Fruit fly (Drosophila melanogaster): ENCODE results near the gene Shal.

The Shal gene

DNA sequence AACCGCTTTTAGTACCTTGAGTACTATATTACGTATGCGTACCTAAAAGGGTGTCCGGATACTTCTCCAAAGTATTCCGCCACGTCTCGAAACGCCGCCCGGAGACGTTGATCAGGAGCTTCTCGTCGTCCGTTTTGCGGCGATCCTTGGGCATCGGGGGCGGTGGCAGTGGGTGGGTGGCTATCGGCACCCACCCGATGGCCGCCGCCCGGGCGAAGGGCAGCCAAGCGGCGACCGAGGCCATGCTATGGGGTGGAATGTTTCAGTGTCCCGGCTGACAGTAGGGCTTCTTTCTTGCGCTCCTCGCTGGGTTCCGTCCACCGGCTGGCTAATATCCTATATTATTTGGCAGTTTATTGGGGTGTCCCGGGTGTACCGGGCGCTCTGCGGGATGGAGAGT, 9.9 kb downstream of the Shal start:
- no peak for TF ChIP-seq noc (tag; optimal IDR thresholded peaks at IDR 0.05)

DNA sequence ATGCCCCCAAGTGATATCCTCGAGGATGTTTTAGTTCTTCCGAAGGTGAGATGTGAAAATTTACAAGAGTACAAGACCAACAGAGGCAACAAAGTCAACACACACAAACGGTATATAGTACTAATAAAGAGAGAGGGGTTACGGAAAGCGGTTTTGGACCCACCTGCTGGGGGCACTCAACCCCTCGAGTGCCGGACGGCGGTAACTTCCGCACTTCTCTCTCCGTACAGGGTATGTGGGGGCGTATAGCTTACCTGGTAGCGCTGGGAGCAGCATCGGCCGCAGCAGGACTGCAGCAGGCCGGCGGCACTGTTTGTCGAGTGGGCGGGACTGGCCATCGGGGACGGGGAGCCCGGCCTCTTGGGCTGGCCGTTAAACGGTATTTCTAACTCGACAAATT, 15.0 kb downstream of the Shal start:
- TF ChIP-seq noc (tag; optimal IDR thresholded peaks at IDR 0.05): no peak

DNA sequence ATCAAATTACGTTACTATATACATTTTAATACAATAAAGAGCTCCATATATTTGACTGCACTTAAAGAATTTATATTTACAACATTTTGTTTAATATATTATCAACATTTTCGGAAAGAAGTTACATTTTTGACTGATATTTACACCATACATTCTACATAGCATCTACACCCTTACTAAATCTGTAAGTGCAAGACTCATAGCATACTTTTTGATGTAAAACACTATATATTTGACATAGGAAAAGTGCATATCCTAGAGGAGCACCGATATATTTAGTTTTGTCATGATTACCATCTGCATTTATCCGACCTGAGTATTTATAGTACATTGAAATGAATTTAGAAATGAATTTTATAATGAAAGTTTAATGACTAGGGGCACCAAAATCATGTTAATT, 15.4 kb downstream of the Shal start:
- TF ChIP-seq noc (tag; optimal IDR thresholded peaks at IDR 0.05): no peak

DNA sequence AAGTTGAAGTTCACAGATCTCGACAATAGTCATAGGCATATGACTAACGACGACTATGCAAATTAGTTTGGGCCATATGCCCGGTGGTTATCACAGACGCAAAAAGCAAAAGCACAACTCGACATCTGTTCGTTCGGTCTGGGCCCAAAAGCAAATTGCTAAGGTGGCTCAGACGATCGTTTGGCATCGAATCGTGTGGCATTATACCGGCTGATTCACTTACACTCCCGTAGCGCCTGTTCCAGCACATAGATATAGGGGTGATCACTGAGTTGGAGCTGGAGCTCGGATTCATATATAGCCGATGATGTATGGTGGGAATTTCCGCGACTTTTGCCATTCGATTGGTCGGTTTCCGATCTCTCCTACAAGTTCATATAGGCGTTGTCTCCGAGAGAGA, 18.2 kb downstream of the Shal start:
- no peak for TF ChIP-seq noc (tag; optimal IDR thresholded peaks at IDR 0.05)

DNA sequence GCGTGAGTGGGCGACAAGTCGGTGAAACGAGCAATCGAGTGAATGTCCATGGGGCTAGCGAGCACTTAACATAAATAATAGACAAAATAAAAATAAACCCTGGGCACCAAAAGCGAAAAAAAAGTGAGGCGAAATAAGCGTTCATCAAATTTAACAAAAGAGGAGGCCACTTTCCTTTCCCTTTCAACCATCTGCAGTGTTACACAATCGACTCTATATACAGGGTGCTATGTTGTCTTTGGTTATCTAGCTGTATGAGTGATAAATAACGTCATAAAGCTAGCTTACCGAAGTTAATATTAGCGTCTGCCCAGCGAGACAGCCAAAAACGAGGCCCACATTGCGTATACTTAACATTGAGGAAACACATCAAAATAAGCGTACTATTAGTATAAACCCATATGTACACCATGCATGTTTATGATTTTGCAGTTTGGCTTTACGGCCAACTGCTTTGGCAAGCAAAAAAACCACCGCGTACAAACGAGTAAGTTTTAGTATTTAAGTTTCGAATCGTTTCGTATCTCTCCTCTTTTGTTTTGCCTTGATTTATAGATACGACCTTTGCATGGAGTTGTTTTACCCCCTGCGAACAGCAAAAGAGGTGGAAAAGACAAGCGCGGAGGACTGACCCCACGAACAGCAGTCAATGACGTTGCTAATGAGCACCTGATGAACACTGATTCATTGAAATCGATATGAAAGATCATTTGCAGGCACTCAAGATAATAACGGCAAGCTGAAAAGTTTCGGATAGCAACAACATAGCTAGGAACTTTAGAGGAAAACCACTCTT, 19.3 kb downstream of the Shal start:
- no peak for TF ChIP-seq noc (tag; optimal IDR thresholded peaks at IDR 0.05)

DNA sequence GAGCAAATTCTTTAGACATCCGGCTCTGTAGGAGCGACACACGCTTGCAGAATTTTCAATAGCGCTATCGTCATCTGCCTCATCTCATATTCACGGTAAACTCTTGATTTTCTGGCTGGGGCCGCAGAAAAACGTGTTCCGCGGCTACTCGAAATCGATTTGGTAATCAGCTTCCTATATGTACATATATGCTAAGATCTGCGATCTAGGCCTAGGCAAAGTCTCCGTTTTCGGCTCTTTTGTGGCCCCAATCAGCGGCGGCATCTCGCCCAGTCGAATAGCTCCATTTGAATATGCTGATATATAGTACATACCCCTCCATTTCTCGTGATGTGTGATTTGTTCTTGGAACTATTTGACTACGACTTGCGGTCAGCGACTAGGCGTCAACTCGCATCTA, 21.4 kb downstream of the Shal start:
- no peak for TF ChIP-seq noc (tag; optimal IDR thresholded peaks at IDR 0.05)

DNA sequence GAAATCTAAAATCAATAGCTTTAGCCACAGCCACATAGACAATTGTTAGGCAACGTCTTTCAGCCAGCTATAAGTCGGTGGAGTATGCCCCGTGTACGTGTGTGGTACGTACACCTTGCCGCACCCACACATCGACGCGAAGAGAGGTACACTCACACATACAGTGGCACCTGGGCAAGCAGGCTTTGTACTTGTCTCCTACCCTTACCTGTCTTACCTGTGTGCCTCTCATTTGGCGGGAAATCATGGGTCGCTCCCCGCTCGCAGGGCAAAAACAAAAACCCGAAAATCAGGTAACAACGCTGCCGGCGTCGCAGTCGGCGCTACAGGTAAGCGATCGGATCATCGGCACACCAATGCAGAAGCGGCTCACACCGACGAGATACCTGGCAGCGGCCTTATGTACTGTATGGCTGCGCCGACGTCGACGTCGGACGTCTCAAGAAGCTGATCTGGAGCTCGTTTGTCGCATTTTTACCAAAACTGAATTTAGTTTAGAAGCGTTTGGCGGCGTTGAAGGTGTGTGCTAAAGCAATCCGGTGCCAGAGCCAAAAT, 22.1 kb downstream of the Shal start:
- TF ChIP-seq noc (tag; optimal IDR thresholded peaks at IDR 0.05): no peak

DNA sequence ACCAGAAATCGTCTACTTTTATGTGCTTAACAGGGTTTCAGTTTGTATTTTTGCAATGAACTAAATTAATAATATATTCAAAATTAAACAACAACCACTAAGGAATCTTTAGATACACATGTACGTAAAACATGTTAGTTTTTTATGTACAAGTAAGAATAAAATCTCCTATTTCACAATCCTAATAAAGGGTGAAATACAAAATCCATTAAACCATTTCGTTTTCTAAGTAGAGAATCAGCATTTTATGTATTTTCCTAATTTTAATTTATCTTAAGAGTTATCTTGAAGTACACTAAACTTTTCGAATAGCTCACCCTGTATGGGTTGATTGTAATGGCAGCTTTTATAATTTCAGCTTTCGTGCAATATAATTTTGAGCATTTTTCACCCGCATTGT, 22.6 kb downstream of the Shal start:
- TF ChIP-seq noc (tag; optimal IDR thresholded peaks at IDR 0.05): peak; percentile 96

DNA sequence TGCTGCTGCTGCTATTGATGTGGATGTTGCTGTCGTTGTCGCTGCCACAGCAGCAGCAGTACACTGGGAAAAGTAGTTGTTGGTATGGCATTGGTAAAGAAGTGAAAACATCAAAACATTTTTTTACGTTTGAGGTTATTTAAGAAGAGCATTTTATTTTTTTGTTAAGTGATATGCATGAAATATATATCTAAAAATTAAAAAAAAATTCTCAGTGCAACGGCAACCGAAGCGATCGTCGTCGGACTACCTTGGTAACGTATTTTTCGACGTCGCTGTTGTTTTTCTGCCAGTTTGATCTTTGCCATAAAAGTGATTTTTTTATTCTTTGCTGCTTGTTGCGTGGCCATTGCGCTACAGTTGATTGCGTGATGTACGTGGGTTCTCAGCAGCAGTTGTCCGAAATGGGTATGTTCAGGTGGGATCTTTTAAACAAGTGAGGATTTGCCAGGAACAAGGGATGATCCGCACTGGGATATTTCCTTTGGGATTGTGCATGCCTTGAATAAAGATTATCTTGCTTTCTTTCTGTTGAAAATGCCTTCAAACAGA, 23.6 kb downstream of the Shal start:
- peak; percentile 95 for TF ChIP-seq noc (tag; optimal IDR thresholded peaks at IDR 0.05)

DNA sequence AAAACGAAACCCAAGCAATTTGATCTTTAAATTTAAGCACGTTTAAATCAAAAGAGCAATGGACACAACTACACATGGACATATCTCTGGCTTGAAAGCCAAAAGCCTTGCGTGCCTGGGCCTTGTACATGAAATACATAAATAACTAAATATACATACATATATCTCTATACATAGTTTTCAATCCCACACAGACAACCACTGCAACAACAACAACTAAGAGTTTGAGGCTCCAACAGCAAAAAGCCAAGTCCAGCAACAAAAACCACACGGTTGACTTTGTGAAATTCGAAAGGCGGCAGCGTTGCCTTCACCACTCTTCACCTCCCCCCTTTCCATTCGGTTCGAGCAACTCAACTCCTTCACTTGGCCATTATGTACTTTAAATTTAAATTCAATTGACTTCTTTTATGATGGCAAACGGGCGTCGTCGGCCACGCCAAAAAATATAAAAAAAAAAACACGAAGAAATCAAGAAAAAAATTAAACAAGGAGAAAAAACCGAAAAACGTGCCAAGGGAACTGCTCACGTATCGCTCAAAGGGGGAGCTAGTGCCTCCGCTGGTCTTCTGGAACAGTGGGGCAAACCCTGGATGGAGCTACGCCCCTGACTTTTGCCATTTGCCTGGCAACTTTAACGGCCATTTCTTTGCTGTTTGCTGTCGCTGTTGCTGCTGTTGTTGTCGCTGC, 24.2 kb downstream of the Shal start:
- no peak for TF ChIP-seq noc (tag; optimal IDR thresholded peaks at IDR 0.05)

DNA sequence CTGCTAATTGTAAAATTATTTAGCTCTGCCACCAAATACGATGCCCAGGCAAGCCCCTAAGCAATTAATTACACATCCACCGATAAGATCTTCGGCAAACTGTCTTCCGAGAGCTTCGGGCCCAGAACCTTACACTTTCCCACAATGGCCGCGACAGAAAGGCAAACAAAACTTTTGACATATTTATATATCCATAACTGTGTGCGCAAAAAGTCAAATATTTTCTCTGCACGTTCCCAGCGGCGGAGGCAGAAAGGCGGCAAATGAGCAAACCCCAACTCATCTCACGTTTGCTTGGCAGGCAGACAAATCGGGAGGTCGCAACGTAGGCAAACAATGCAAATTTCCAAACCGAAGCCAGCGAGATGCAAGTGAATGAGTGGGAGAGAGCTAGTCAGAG, 25.2 kb downstream of the Shal start:
- no peak for TF ChIP-seq noc (tag; optimal IDR thresholded peaks at IDR 0.05)

DNA sequence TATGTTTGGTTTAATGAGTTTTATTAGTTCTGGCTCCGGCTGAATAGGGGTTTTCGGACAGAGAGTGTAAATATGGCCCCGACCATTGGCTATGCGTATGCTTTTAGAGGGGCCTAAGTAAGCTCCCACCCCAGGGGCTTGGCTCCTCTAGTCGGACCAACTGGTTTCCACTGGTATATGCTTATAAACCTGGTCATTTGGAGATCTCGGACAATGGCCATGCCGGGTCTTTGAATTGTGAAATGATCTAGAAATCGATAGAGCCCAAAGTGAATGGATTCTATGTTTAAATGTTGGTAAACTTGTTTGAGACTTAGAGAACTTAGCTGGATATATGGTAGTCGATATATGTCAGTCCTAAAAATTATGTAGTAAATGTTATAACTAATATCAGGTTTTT, 25.7 kb downstream of the Shal start:
- no peak for TF ChIP-seq noc (tag; optimal IDR thresholded peaks at IDR 0.05)

DNA sequence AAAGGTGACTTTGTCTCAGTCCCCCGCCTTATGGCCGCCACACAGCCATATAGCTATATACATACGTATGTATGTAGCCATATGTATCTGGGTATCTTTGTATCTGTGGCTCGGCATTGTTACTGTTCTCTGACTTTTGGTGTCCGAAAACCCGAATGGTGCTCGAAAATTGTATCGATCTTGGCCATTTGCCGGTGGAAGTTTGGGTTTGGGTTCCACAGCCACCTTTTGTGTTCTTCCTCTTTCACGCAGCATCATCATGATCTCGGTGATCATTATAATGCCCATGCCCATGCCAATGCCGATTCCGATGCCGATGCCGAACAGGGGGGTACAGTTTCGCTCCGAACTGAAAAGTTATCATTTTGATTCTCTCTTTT, 26.4 kb downstream of the Shal start:
- no peak for TF ChIP-seq noc (tag; optimal IDR thresholded peaks at IDR 0.05)

DNA sequence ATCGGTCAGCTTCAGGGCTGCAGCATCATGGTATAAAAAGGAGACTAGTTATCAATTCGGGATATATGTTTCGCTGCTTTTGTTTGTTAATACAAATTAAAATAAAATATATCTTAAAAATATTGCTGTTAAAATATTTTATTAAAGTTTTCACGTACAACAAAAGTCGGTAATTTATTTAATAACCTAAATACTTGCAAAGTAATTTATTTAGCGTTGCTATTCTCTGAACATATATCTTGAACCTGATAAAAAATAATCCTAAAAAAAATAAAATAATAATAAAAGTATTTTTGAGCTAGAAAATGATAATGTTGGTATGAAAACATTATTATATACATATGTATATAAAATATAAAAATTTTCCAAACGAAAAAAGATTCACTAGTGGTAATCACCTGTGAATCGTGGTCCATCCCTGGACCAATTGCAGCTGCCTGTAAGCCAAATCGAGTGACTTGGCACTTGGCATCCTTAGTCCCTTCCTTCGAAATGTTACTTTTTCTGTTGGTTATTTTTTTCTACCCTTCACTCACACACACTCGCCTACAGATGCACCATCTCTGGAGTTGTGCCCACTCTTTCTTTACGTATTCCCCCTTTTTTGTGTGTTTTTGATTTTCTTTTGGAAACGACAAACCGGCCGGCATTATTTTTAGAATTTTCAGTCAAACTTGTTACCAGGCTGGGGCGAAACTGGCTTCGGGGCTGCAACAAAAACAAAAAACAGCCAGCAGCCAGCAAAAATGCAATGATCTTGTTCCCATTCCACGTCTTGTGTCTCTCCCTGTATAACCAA, 27.0 kb downstream of the Shal start:
- TF ChIP-seq noc (tag; optimal IDR thresholded peaks at IDR 0.05): no peak

DNA sequence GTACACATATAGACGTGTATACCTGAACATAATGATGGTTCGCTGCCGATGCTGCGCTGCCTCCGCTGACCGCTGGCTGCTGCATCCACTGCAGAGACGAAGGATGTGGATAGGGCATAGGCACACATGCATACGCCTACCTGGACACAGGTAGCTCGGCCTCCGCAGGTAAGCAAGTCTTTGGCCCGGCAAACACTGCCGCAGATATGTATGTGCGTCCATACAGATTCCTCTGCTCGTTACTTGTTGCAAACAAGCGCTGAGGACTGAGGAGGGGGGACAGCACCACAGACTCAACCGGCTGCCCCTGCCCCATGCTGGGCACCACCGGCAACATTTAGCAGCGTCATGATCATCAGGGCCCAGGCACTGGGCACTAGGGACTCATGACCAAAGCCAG, 27.6 kb downstream of the Shal start:
- TF ChIP-seq noc (tag; optimal IDR thresholded peaks at IDR 0.05): no peak

DNA sequence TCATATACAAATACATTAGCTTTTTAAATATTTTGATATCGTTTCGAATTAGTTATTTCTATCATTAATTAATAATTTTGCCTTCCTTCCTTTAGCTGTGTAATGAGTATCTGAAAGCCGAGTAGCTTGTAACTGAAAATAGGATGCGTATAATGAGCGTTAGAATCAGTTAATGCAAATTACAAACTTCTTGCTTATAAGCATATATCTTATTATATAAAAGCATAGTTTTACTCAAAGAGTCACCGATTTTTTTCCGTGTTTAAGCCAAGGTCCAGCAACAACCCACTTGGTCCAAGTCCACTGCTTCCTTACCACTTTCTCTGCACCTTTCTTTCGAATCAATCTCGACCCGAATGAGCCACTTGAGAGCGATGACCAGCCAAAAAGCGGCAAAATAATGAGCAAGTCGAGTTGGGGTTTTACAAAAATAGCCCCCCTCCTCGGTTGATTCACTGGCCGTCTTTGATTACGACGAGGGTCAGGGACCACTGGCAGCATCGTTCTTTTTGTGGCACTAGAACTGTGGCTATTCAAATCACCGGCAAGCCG, 28.4 kb downstream of the Shal start:
- TF ChIP-seq noc (tag; optimal IDR thresholded peaks at IDR 0.05): no peak
